Worm (Caenorhabditis elegans) whole organism, L1 larva: Measurements from ENCODE around the gene F59D12.5.

Experiments
- C04F5.9 ChIP-seq: sonication (generic microtip); optimal IDR thresholded peaks from 2 replicates; lab custom pipeline; 2016; ENCODE audit warnings: missing genetic modification characterization, missing compliant biosample characterization
- C34B4.2 ChIP-seq: sonication (generic microtip); optimal IDR thresholded peaks from 2 replicates; lab custom pipeline; 2017; ENCODE audit warnings: mild to moderate bottlenecking, missing genetic modification characterization, missing compliant biosample characterization
- F16B12.6 ChIP-seq: fragments of 150-350 bp; optimal IDR thresholded peaks from 2 replicates; lab custom pipeline; 2014; ENCODE audit warnings: missing biosample characterization, missing genetic modification characterization
- alr-1 ChIP-seq: fragments of 200-800 bp; sonication (Bioruptor generic); optimal IDR thresholded peaks from 2 replicates; lab custom pipeline; 2018; ENCODE audit warnings: borderline replicate concordance, mild to moderate bottlenecking, missing genetic modification characterization, missing compliant biosample characterization
- aly-2 ChIP-seq: fragments of 150-350 bp; optimal IDR thresholded peaks from 2 replicates; lab custom pipeline; 2014; ENCODE audit warnings: missing biosample characterization, missing genetic modification characterization
- ama-1 ChIP-seq: fragments of 150-350 bp; optimal IDR thresholded peaks from 2 replicates; lab custom pipeline; 2014
- ceh-63 ChIP-seq: fragments of 200-800 bp; sonication (Bioruptor generic); optimal IDR thresholded peaks from 2 replicates; lab custom pipeline; 2018; ENCODE audit warnings: mild to moderate bottlenecking, missing genetic modification characterization, missing compliant biosample characterization
- ceh-8 ChIP-seq: fragments of 200-800 bp; sonication (Bioruptor generic); optimal IDR thresholded peaks from 2 replicates; lab custom pipeline; 2018; ENCODE audit warnings: mild to moderate bottlenecking, missing genetic modification characterization, moderate library complexity, missing compliant biosample characterization
- ceh-82 ChIP-seq, 3 experiments: fragments of 150-350 bp in 1 of 3; sonication (generic microtip) in 2 of 3; optimal IDR thresholded peaks; 2 replicates each; lab custom pipeline; 2014 to 2017; ENCODE audit warnings: missing biosample characterization in 3 of 3, missing genetic modification characterization in 3 of 3
- ceh-88 ChIP-seq: fragments of 200-800 bp; sonication (Bioruptor generic); IDR thresholded peaks from 2 replicates; pipeline ENCODE4 v1.3.6; 2022; ENCODE audit warnings: missing genetic modification characterization, missing compliant biosample characterization
- ces-1 ChIP-seq: fragments of 150-350 bp; optimal IDR thresholded peaks from 2 replicates; lab custom pipeline; 2014; ENCODE audit warnings: missing biosample characterization, missing genetic modification reagents, missing genetic modification characterization
- dpl-1 ChIP-seq, 3 experiments: fragments of 150-350 bp in 2 of 3; sonication (generic microtip) in 1 of 3; optimal IDR thresholded peaks; 2 replicates each; lab custom pipeline; 2014 to 2017; ENCODE audit warnings: missing biosample characterization in 3 of 3, missing genetic modification characterization in 3 of 3, missing genetic modification reagents in 3 of 3
- efl-1 ChIP-seq, 4 experiments: fragments of 150-350 bp; optimal IDR thresholded peaks in 3 of 4; peaks in 1 of 4; 1 replicate in 1 of 4; 2 replicates in 3 of 4; lab custom pipeline; 2014; ENCODE audit warnings: missing biosample characterization in 2 of 4, missing genetic modification characterization in 2 of 4, missing genetic modification reagents in 2 of 4
- efl-3 ChIP-seq: fragments of 200-800 bp; sonication (Bioruptor generic); optimal IDR thresholded peaks from 2 replicates; lab custom pipeline; 2018; ENCODE audit warnings: mild to moderate bottlenecking, missing genetic modification characterization, missing compliant biosample characterization
- elt-2 ChIP-seq: sonication (generic microtip); optimal IDR thresholded peaks from 2 replicates; lab custom pipeline; 2016; ENCODE audit warnings: missing genetic modification characterization, mild to moderate bottlenecking, inconsistent platforms, missing compliant biosample characterization, missing genetic modification reagents
- elt-3 ChIP-seq, 6 experiments: fragments of 150-350 bp in 1 of 6; sonication (generic microtip); optimal IDR thresholded peaks; 2 replicates each; lab custom pipeline; 2017 to 2018; ENCODE audit warnings: missing biosample characterization in 6 of 6, missing genetic modification characterization in 6 of 6, inconsistent platforms in 1 of 6
- fkh-10 ChIP-seq: sonication (generic microtip); optimal IDR thresholded peaks from 2 replicates; lab custom pipeline; 2017; ENCODE audit warnings: missing biosample characterization, missing genetic modification reagents, missing genetic modification characterization
- fkh-4 ChIP-seq: sonication (generic microtip); optimal IDR thresholded peaks from 2 replicates; lab custom pipeline; 2016; ENCODE audit warnings: missing compliant biosample characterization, missing genetic modification characterization, borderline replicate concordance
- hlh-17 ChIP-seq: fragments of 200-800 bp; sonication (Bioruptor generic); optimal IDR thresholded peaks from 2 replicates; lab custom pipeline; 2018; ENCODE audit warnings: missing genetic modification characterization, mild to moderate bottlenecking, missing compliant biosample characterization, moderate library complexity, borderline replicate concordance
- hpl-2 ChIP-seq: fragments of 150-350 bp; optimal IDR thresholded peaks from 2 replicates; lab custom pipeline; 2014; ENCODE audit warnings: missing biosample characterization, missing genetic modification reagents, missing genetic modification characterization
- irx-1 ChIP-seq: sonication (generic microtip); optimal IDR thresholded peaks from 2 replicates; lab custom pipeline; 2016; ENCODE audit warnings: missing genetic modification characterization, missing compliant biosample characterization
- isw-1 ChIP-seq: fragments of 200-800 bp; sonication (Bioruptor generic); IDR thresholded peaks from 2 replicates; pipeline ENCODE4 v1.3.6; 2022; ENCODE audit warnings: missing genetic modification characterization, missing compliant biosample characterization
- jun-1 ChIP-seq: fragments of 150-350 bp; optimal IDR thresholded peaks from 2 replicates; lab custom pipeline; 2014; ENCODE audit warnings: missing biosample characterization, missing genetic modification reagents, missing genetic modification characterization
- lin-14 ChIP-seq: fragments of 200-800 bp; sonication (Bioruptor generic); optimal IDR thresholded peaks from 2 replicates; lab custom pipeline; 2018; ENCODE audit warnings: mild to moderate bottlenecking, missing genetic modification characterization, moderate library complexity, missing compliant biosample characterization
- lin-15B ChIP-seq: fragments of 150-350 bp; sonication (generic microtip); optimal IDR thresholded peaks from 3 replicates; lab custom pipeline; 2014; ENCODE audit warnings: missing biosample characterization, missing genetic modification characterization
- lir-3 ChIP-seq: sonication (generic microtip); optimal IDR thresholded peaks from 2 replicates; lab custom pipeline; 2016; ENCODE audit warnings: mild to moderate bottlenecking, missing genetic modification characterization, moderate library complexity, missing compliant biosample characterization; ENCODE audit not compliant: poor library complexity
- lsy-2 ChIP-seq, 2 experiments: fragments of 150-350 bp; optimal IDR thresholded peaks; 2 replicates each; lab custom pipeline; 2014; ENCODE audit warnings: missing biosample characterization in 2 of 2, missing genetic modification characterization in 2 of 2
- mab-9 ChIP-seq: fragments of 200-800 bp; sonication (Bioruptor generic); IDR thresholded peaks from 2 replicates; pipeline ENCODE4 v1.3.6; 2022; ENCODE audit warnings: missing genetic modification reagents, missing genetic modification characterization, missing compliant biosample characterization
- nhr-11 ChIP-seq: fragments of 150-350 bp; optimal IDR thresholded peaks from 2 replicates; lab custom pipeline; 2014; ENCODE audit warnings: missing biosample characterization, missing genetic modification characterization
- nhr-28 ChIP-seq: fragments of 150-350 bp; optimal IDR thresholded peaks from 2 replicates; lab custom pipeline; 2014; ENCODE audit warnings: missing biosample characterization, missing genetic modification characterization
- nhr-71 ChIP-seq: sonication (generic microtip); optimal IDR thresholded peaks from 2 replicates; lab custom pipeline; 2016; ENCODE audit warnings: mild to moderate bottlenecking, missing genetic modification characterization, moderate library complexity, missing compliant biosample characterization
- nhr-77 ChIP-seq: fragments of 150-350 bp; optimal IDR thresholded peaks from 2 replicates; lab custom pipeline; 2014; ENCODE audit warnings: missing biosample characterization, missing genetic modification characterization
- nhr-84 ChIP-seq: sonication (generic microtip); optimal IDR thresholded peaks from 2 replicates; lab custom pipeline; 2017; ENCODE audit warnings: missing biosample characterization, missing genetic modification characterization
- nhr-90 ChIP-seq: sonication (generic microtip); optimal IDR thresholded peaks from 2 replicates; lab custom pipeline; 2016; ENCODE audit warnings: mild to moderate bottlenecking, missing genetic modification characterization, missing compliant biosample characterization; ENCODE audit not compliant: poor library complexity
- pag-3 ChIP-seq: sonication (generic microtip); optimal IDR thresholded peaks from 2 replicates; lab custom pipeline; 2017; ENCODE audit warnings: missing genetic modification characterization, mild to moderate bottlenecking, missing compliant biosample characterization, antibody characterized with exemption, borderline replicate concordance; ENCODE audit not compliant: insufficient read depth
- pax-3 ChIP-seq: fragments of 200-800 bp; sonication (Bioruptor generic); optimal IDR thresholded peaks from 2 replicates; lab custom pipeline; 2018; ENCODE audit warnings: mild to moderate bottlenecking, missing genetic modification characterization, moderate library complexity, missing compliant biosample characterization
- pqm-1 ChIP-seq: sonication (generic microtip); optimal IDR thresholded peaks from 3 replicates; lab custom pipeline; 2017; ENCODE audit warnings: missing biosample characterization, missing genetic modification characterization
- rnt-1 ChIP-seq: sonication (generic microtip); optimal IDR thresholded peaks from 2 replicates; lab custom pipeline; 2016; ENCODE audit warnings: mild to moderate bottlenecking, missing genetic modification characterization, moderate library complexity, missing compliant biosample characterization
- skn-1 ChIP-seq: fragments of 150-350 bp; optimal IDR thresholded peaks from 2 replicates; lab custom pipeline; 2014; ENCODE audit warnings: missing biosample characterization, missing genetic modification characterization
- snu-23 ChIP-seq: sonication (generic microtip); optimal IDR thresholded peaks from 2 replicates; lab custom pipeline; 2016; ENCODE audit warnings: missing genetic modification characterization, missing compliant biosample characterization
- sox-4 ChIP-seq: sonication (generic microtip); optimal IDR thresholded peaks from 2 replicates; lab custom pipeline; 2016; ENCODE audit warnings: missing genetic modification characterization, missing compliant biosample characterization
- swsn-7 ChIP-seq: sonication (generic microtip); optimal IDR thresholded peaks from 2 replicates; lab custom pipeline; 2016; ENCODE audit warnings: missing genetic modification characterization, missing compliant biosample characterization
- tbx-2 ChIP-seq: sonication (generic microtip); optimal IDR thresholded peaks from 2 replicates; lab custom pipeline; 2016; ENCODE audit warnings: missing genetic modification characterization, missing compliant biosample characterization
- tlp-1 ChIP-seq: fragments of 150-350 bp; optimal IDR thresholded peaks from 2 replicates; lab custom pipeline; 2014; ENCODE audit warnings: missing biosample characterization, missing genetic modification characterization
- unc-30 ChIP-seq: sonication (generic microtip); optimal IDR thresholded peaks from 2 replicates; lab custom pipeline; 2017; ENCODE audit warnings: missing biosample characterization, missing genetic modification characterization
- unc-62 ChIP-seq: fragments of 150-350 bp; optimal IDR thresholded peaks from 2 replicates; lab custom pipeline; 2014; ENCODE audit warnings: missing biosample characterization, missing genetic modification reagents, missing genetic modification characterization
- unc-86 ChIP-seq: sonication (generic microtip); optimal IDR thresholded peaks from 2 replicates; lab custom pipeline; 2016; ENCODE audit warnings: missing genetic modification characterization, missing compliant biosample characterization
- unc-98 ChIP-seq: fragments of 200-800 bp; sonication (Bioruptor generic); IDR thresholded peaks from 2 replicates; pipeline ENCODE4 v1.3.6; 2022; ENCODE audit warnings: missing genetic modification characterization, missing compliant biosample characterization
- vab-15 ChIP-seq: sonication (generic microtip); optimal IDR thresholded peaks from 2 replicates; lab custom pipeline; 2017; ENCODE audit warnings: missing genotype, mild to moderate bottlenecking, missing genetic modification characterization, missing compliant biosample characterization
- xbp-1 ChIP-seq: sonication (generic microtip); optimal IDR thresholded peaks from 2 replicates; lab custom pipeline; 2016; ENCODE audit warnings: missing genetic modification characterization, missing compliant biosample characterization
- ztf-11 ChIP-seq, 2 experiments: sonication (generic microtip); optimal IDR thresholded peaks; 2 replicates each; lab custom pipeline; 2016 to 2017; ENCODE audit warnings: missing genetic modification characterization in 2 of 2, missing biosample characterization in 1 of 2, missing compliant biosample characterization in 1 of 2
- ztf-4 ChIP-seq: fragments of 150-350 bp; optimal IDR thresholded peaks from 2 replicates; lab custom pipeline; 2014; ENCODE audit warnings: missing biosample characterization, missing genetic modification characterization

The F59D12.5 gene

DNA sequence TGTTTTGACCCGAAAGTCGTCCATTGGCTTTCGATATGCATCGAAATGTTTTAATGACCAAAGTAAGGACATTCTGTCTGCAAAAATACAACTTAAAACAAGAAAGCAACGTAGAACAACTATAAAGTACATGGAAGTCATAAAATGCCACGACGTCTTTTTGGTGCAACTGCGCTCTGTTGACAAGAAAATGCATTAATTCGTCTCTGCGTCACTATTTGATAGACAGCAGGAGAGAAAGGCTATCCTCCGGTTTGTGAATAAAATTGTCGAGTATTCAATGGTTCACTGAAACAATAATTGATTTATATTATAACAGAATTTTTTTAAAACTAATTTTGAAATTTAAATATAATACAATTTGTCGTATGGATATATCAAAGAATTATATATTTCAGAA, 30.7 kb downstream of the F59D12.5 start, which contains the start of gene ergi-3 (continued):
- no peak for TF ChIP-seq pag-3 (tag; lab: Kevin White, UChicago)
- TF ChIP-seq nhr-71, result peak; percentile 67
- TF ChIP-seq jun-1 (tag; lab: Kevin White, UChicago), result peak; percentile 5
- TF ChIP-seq ceh-63, result no peak
- no peak for TF ChIP-seq pax-3
- peak; percentile 47 to 82 for TF ChIP-seq lsy-2 (tag; optimal IDR thresholded peaks at IDR 0.05; lab: Kevin White, UChicago)
- no peak for TF ChIP-seq sox-4 (tag; lab: Kevin White, UChicago)
- TF ChIP-seq nhr-77 (tag; lab: Kevin White, UChicago), result peak; percentile 12
- TF ChIP-seq tbx-2 (tag; lab: Kevin White, UChicago), result peak; percentile 30
- no peak for TF ChIP-seq pqm-1 (tag; lab: Kevin White, UChicago)
- no peak for TF ChIP-seq fkh-10 (GFP tag; lab: Kevin White, UChicago)
- TF ChIP-seq nhr-28 (tag; lab: Kevin White, UChicago), result no peak
- TF ChIP-seq C04F5.9, result no peak
- no peak for TF ChIP-seq hlh-17 (GFP tag; lab: Kevin White, UChicago)
- TF ChIP-seq F16B12.6 (tag; lab: Kevin White, UChicago), result no peak
- TF ChIP-seq ces-1 (GFP tag; lab: Kevin White, UChicago), result no peak
- peak in 2 of 6 experiments; percentile 23 to 48 for TF ChIP-seq elt-3 (tag; optimal IDR thresholded peaks at IDR 0.05; lab: Kevin White, UChicago)
- TF ChIP-seq lin-14 (GFP tag; lab: Kevin White, UChicago), result peak; percentile 92
- peak; percentile 35 for TF ChIP-seq hpl-2 (GFP tag; lab: Kevin White, UChicago)
- no peak for TF ChIP-seq unc-98
- TF ChIP-seq dpl-1 (GFP tag; optimal IDR thresholded peaks at IDR 0.05; lab: Kevin White, UChicago), result peak in 2 of 3 experiments; percentile 28 to 57
- no peak for TF ChIP-seq unc-30 (tag; lab: Kevin White, UChicago)
- no peak for TF ChIP-seq irx-1 (tag; lab: Kevin White, UChicago)
- TF ChIP-seq unc-62 (GFP tag; lab: Kevin White, UChicago), result no peak
- TF ChIP-seq lin-15B (tag; lab: Kevin White, UChicago), result peak; percentile 58
- TF ChIP-seq unc-86 (tag; lab: Kevin White, UChicago), result no peak
- peak in 2 of 3 experiments; percentile 1 to 79 for TF ChIP-seq ceh-82 (tag; optimal IDR thresholded peaks at IDR 0.05; lab: Kevin White, UChicago)
- no peak for TF ChIP-seq vab-15 (tag; lab: Kevin White, UChicago)
- no peak for TF ChIP-seq ceh-8 (GFP tag; lab: Kevin White, UChicago)
- peak; percentile 34 to 51 for TF ChIP-seq efl-1 (optimal IDR thresholded peaks at IDR 0.05; lab: Kevin White, UChicago)
- peak; percentile 9 to 77 for TF ChIP-seq efl-1 (GFP tag; optimal IDR thresholded peaks at IDR 0.05 in 1 of 2; lab: Kevin White, UChicago)
- TF ChIP-seq efl-3 (GFP tag; lab: Kevin White, UChicago), result no peak
- TF ChIP-seq nhr-84 (tag; lab: Kevin White, UChicago), result peak; percentile 29
- TF ChIP-seq nhr-90, result peak; percentile 23
- no peak for TF ChIP-seq ztf-11 (tag; optimal IDR thresholded peaks at IDR 0.05; lab: Kevin White, UChicago)
- no peak for TF ChIP-seq fkh-4
- TF ChIP-seq alr-1 (tag; lab: Kevin White, UChicago), result no peak
- TF ChIP-seq xbp-1 (tag; lab: Kevin White, UChicago), result peak; percentile 69
- peak; percentile 78 for TF ChIP-seq snu-23
- no peak for TF ChIP-seq tlp-1 (tag; lab: Kevin White, UChicago)
- peak; percentile 17 for TF ChIP-seq rnt-1
- no peak for TF ChIP-seq nhr-11 (tag; lab: Kevin White, UChicago)
- no peak for TF ChIP-seq ztf-4
- TF ChIP-seq skn-1 (tag; lab: Kevin White, UChicago), result peak; percentile 40
- no peak for TF ChIP-seq ama-1
- no peak for TF ChIP-seq mab-9 (GFP tag; lab: Robert Waterston, UW)
- no peak for TF ChIP-seq aly-2 (tag; lab: Kevin White, UChicago)
- no peak for TF ChIP-seq lir-3
- no peak for TF ChIP-seq isw-1 (GFP tag; lab: Robert Waterston, UW)
- TF ChIP-seq C34B4.2 (tag; lab: Kevin White, UChicago), result no peak
- peak; percentile 56 for TF ChIP-seq swsn-7 (tag; lab: Kevin White, UChicago)
- TF ChIP-seq elt-2 (tag; lab: Kevin White, UChicago), result no peak
- TF ChIP-seq ceh-88, result no peak
